Fruit fly (Drosophila melanogaster) whole organism, adult: ENCODE measurements around the gene cno.

Source experiments
- CG11617 ChIP-seq: fragments of 200-800 bp; sonication (Bioruptor generic); optimal IDR thresholded peaks from 2 replicates; lab custom pipeline; 2017; ENCODE audit warnings: mild to moderate bottlenecking, missing biosample characterization, missing genetic modification reagents, missing genetic modification characterization
- CG12768 ChIP-seq: fragments of 200-800 bp; sonication (Bioruptor generic); optimal IDR thresholded peaks from 2 replicates; lab custom pipeline; 2017; ENCODE audit warnings: missing biosample characterization, missing genetic modification characterization, mild to moderate bottlenecking, moderate library complexity, missing genetic modification reagents
- CG14711 ChIP-seq: fragments of 200-800 bp; sonication (Bioruptor generic); optimal IDR thresholded peaks from 2 replicates; lab custom pipeline; 2018; ENCODE audit warnings: missing biosample characterization, mild to moderate bottlenecking, missing genetic modification characterization, moderate library complexity
- CG1620 ChIP-seq: fragments of 200-800 bp; sonication (Bioruptor generic); optimal IDR thresholded peaks from 2 replicates; lab custom pipeline; 2016; ENCODE audit warnings: missing biosample characterization, missing genetic modification characterization
- CG33017 ChIP-seq: fragments of 200-800 bp; sonication (Bioruptor generic); optimal IDR thresholded peaks from 2 replicates; lab custom pipeline; 2018; ENCODE audit warnings: missing biosample characterization, mild to moderate bottlenecking, missing genetic modification characterization, moderate library complexity
- CG5204 ChIP-seq: fragments of 200-800 bp; sonication (Bioruptor generic); optimal IDR thresholded peaks from 2 replicates; lab custom pipeline; 2016; ENCODE audit warnings: missing biosample characterization, missing genetic modification characterization
- CG7045 ChIP-seq: fragments of 200-800 bp; sonication (Bioruptor generic); optimal IDR thresholded peaks from 2 replicates; lab custom pipeline; 2017; ENCODE audit warnings: missing biosample characterization, mild to moderate bottlenecking, missing genetic modification characterization
- CG7101 ChIP-seq: fragments of 200-800 bp; sonication (Bioruptor generic); optimal IDR thresholded peaks from 2 replicates; lab custom pipeline; 2018; ENCODE audit warnings: missing biosample characterization, mild to moderate bottlenecking, missing genetic modification characterization, moderate library complexity
- Clk ChIP-seq: fragments of 200-800 bp; sonication (Bioruptor generic); optimal IDR thresholded peaks from 2 replicates; lab custom pipeline; 2017; ENCODE audit warnings: missing biosample characterization, missing genetic modification characterization
- Crg-1 ChIP-seq: fragments of 200-800 bp; sonication (Bioruptor generic); optimal IDR thresholded peaks from 2 replicates; lab custom pipeline; 2016; ENCODE audit warnings: missing biosample characterization, missing genetic modification characterization
- Hr96 ChIP-seq: fragments of 200-800 bp; sonication (Bioruptor generic); optimal IDR thresholded peaks from 2 replicates; lab custom pipeline; 2016; ENCODE audit warnings: missing biosample characterization, missing genetic modification characterization
- Mnt ChIP-seq: fragments of 200-800 bp; sonication (Bioruptor generic); optimal IDR thresholded peaks from 2 replicates; lab custom pipeline; 2016; ENCODE audit warnings: missing biosample characterization, mild to moderate bottlenecking, missing genetic modification characterization
- bab1 ChIP-seq: fragments of 200-800 bp; sonication (Bioruptor generic); optimal IDR thresholded peaks from 3 replicates; lab custom pipeline; 2019; ENCODE audit warnings: missing biosample characterization, mild to moderate bottlenecking, missing genetic modification characterization, moderate library complexity
- cic ChIP-seq: fragments of 200-800 bp; sonication (Bioruptor generic); optimal IDR thresholded peaks from 2 replicates; lab custom pipeline; 2017; ENCODE audit warnings: missing biosample characterization, mild to moderate bottlenecking, missing genetic modification characterization, moderate library complexity
- cnc ChIP-seq, 2 experiments: fragments of >200 bp; optimal IDR thresholded peaks; 2 replicates each; lab custom pipeline; 2017
- kay ChIP-seq: fragments of 200-800 bp; sonication (Bioruptor generic); peaks from one replicate; lab custom pipeline; 2016; ENCODE audit warnings: missing biosample characterization, missing genetic modification characterization, borderline replicate concordance
- ovo ChIP-seq: fragments of 200-800 bp; sonication (Bioruptor generic); optimal IDR thresholded peaks from 2 replicates; lab custom pipeline; 2016; ENCODE audit warnings: missing biosample characterization, missing genetic modification characterization
- pad ChIP-seq: fragments of 200-800 bp; sonication (Bioruptor generic); optimal IDR thresholded peaks from 3 replicates; lab custom pipeline; 2017; ENCODE audit warnings: missing biosample characterization, missing genetic modification characterization, mild to moderate bottlenecking, moderate library complexity, missing genetic modification reagents
- tj ChIP-seq: fragments of 200-800 bp; sonication (Bioruptor generic); optimal IDR thresholded peaks from 3 replicates; lab custom pipeline; 2017; ENCODE audit warnings: missing biosample characterization, mild to moderate bottlenecking, missing genetic modification characterization, moderate library complexity
- toe ChIP-seq: fragments of 200-800 bp; sonication (Bioruptor generic); optimal IDR thresholded peaks from 2 replicates; lab custom pipeline; 2016; ENCODE audit warnings: missing biosample characterization, missing genetic modification characterization

The cno gene

DNA sequence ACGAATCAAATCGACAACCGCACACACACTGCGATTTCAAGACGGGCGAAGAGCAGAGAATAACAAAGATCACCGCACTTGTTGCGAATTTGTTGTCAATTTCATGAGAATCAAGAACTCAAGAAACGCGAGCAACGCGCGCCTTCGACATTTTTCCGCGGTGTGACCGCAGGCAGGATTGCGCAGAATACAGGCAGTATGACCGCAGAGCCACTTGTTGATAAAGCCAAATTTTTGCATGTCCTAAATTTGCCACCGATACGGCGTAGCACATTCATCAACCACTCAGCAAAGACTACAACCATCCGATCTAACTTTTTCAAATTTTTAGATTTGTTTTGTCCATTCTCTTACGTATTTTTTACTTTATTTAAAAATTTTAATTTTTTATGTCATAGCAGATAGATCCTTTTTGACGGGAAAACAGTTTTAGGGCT is at the start of gene cno:
Gene cno (minus strand): TSS at position 179 of the 437 bp plus-strand sequence.
- TF ChIP-seq CG33017 (tag; lab: Kevin White, UChicago), result peak; percentile 18
- peak; percentile 26 for TF ChIP-seq CG7101 (tag; lab: Kevin White, UChicago)
- no peak for TF ChIP-seq CG11617 (GFP tag; lab: Kevin White, UChicago)
- TF ChIP-seq CG1620, result peak; percentile 6
- no peak for TF ChIP-seq Crg-1
- TF ChIP-seq ovo (GFP tag; lab: Kevin White, UChicago), result no peak
- no peak for TF ChIP-seq Hr96 (GFP tag; lab: Kevin White, UChicago)
- TF ChIP-seq bab1 (GFP tag; lab: Kevin White, UChicago), result peak; percentile 51
- TF ChIP-seq CG14711 (tag; lab: Kevin White, UChicago), result no peak
- no peak for TF ChIP-seq CG5204
- TF ChIP-seq Mnt (GFP tag; lab: Kevin White, UChicago), result peak; percentile 30
- TF ChIP-seq CG7045 (GFP tag; lab: Kevin White, UChicago), result no peak
- no peak for TF ChIP-seq cic (GFP tag; lab: Kevin White, UChicago)

DNA sequence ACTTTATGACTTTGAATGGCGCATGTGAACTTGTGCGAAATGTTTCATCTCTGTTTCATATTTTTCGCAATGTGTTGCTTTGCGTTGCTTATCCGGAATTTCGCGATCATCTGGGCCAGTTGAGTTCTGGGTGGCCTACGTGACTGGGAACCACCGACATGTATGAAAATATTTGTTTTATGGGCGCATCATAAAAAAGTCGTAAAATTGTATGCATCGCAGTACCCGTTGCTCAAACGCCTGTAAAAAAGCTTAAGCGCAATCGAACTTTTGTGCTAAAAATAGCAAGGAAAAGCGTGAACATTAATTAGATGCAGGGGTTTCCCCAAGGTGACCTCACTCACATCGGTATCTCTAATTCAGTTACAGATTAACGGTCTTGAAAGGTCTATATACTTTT is 49.0 kb upstream of the cno start:
- no peak for TF ChIP-seq cnc (optimal IDR thresholded peaks at IDR 0.05; lab: Kevin White, UChicago)
- no peak for TF ChIP-seq ovo (GFP tag; lab: Kevin White, UChicago)
- TF ChIP-seq Crg-1, result no peak
- no peak for TF ChIP-seq Hr96 (GFP tag; lab: Kevin White, UChicago)
- no peak for TF ChIP-seq pad
- no peak for TF ChIP-seq CG1620
- TF ChIP-seq kay (GFP tag; lab: Kevin White, UChicago), result no peak
- no peak for TF ChIP-seq Clk

- TF ChIP-seq CG12768 (peak; percentile 27), CG7101 (tag; lab: Kevin White, UChicago) (peak; percentile 39), CG33017 (tag; lab: Kevin White, UChicago) (peak; percentile 22), CG14711 (tag; lab: Kevin White, UChicago) (peak; percentile 1), ovo (GFP tag; lab: Kevin White, UChicago) (peak; percentile 75), bab1 (GFP tag; lab: Kevin White, UChicago) (peak; percentile 23), toe (peak; percentile 18), Hr96 (GFP tag; lab: Kevin White, UChicago) (peak; percentile 66), pad (peak; percentile 95), cnc (optimal IDR thresholded peaks at IDR 0.05; lab: Kevin White, UChicago) (no peak), cic (GFP tag; lab: Kevin White, UChicago) (peak; percentile 77), Clk (no peak), CG1620 (peak; percentile 29), Crg-1 (no peak), CG7045 (GFP tag; lab: Kevin White, UChicago) (no peak), CG5204 (no peak), CG11617 (GFP tag; lab: Kevin White, UChicago) (peak; percentile 72), tj (GFP tag; lab: Kevin White, UChicago) (peak; percentile 12), kay (GFP tag; lab: Kevin White, UChicago) (peak; percentile 83), Mnt (GFP tag; lab: Kevin White, UChicago) (peak; percentile 52)
These were observed 47.2 kb upstream of the cno start for dm6 chr3R:5264251-5265098.

dm6 chr3R:5263311-5264250 is 46.3 kb upstream of the cno start:
- TF ChIP-seq CG1620 (no peak), bab1 (GFP tag; lab: Kevin White, UChicago) (no peak), kay (GFP tag; lab: Kevin White, UChicago) (peak; percentile 95), CG11617 (GFP tag; lab: Kevin White, UChicago) (peak; percentile 60), Mnt (GFP tag; lab: Kevin White, UChicago) (peak; percentile 15), pad (peak; percentile 97), ovo (GFP tag; lab: Kevin White, UChicago) (no peak), tj (GFP tag; lab: Kevin White, UChicago) (no peak), toe (no peak), CG14711 (tag; lab: Kevin White, UChicago) (peak; percentile 50), CG5204 (no peak), CG12768 (peak; percentile 7), CG7101 (tag; lab: Kevin White, UChicago) (peak; percentile 42), Crg-1 (no peak), Clk (no peak), cic (GFP tag; lab: Kevin White, UChicago) (peak; percentile 87), CG33017 (tag; lab: Kevin White, UChicago) (no peak), Hr96 (GFP tag; lab: Kevin White, UChicago) (no peak), cnc (optimal IDR thresholded peaks at IDR 0.05; lab: Kevin White, UChicago) (no peak), CG7045 (GFP tag; lab: Kevin White, UChicago) (peak; percentile 12)

dm6 chr3R:5262592-5262991 is 45.3 kb upstream of the cno start, which contains the start of gene Tim17a2:
TSS of gene Tim17a2 (minus strand) at chr3R:5262692.
- no peak for TF ChIP-seq pad
- no peak for TF ChIP-seq CG11617 (GFP tag; lab: Kevin White, UChicago)
- TF ChIP-seq cnc (optimal IDR thresholded peaks at IDR 0.05; lab: Kevin White, UChicago), result no peak
- TF ChIP-seq CG14711 (tag; lab: Kevin White, UChicago), result no peak
- TF ChIP-seq Clk, result no peak
- no peak for TF ChIP-seq Crg-1
- no peak for TF ChIP-seq CG7101 (tag; lab: Kevin White, UChicago)
- no peak for TF ChIP-seq Hr96 (GFP tag; lab: Kevin White, UChicago)
- TF ChIP-seq bab1 (GFP tag; lab: Kevin White, UChicago), result no peak
- TF ChIP-seq CG7045 (GFP tag; lab: Kevin White, UChicago), result no peak
- TF ChIP-seq ovo (GFP tag; lab: Kevin White, UChicago), result no peak
- TF ChIP-seq kay (GFP tag; lab: Kevin White, UChicago), result no peak
- TF ChIP-seq CG1620, result no peak
- no peak for TF ChIP-seq CG12768
- TF ChIP-seq CG5204, result no peak
- TF ChIP-seq Mnt (GFP tag; lab: Kevin White, UChicago), result no peak
